Fruit fly (Drosophila melanogaster): ENCODE results near the gene CG8176.

DNA sequence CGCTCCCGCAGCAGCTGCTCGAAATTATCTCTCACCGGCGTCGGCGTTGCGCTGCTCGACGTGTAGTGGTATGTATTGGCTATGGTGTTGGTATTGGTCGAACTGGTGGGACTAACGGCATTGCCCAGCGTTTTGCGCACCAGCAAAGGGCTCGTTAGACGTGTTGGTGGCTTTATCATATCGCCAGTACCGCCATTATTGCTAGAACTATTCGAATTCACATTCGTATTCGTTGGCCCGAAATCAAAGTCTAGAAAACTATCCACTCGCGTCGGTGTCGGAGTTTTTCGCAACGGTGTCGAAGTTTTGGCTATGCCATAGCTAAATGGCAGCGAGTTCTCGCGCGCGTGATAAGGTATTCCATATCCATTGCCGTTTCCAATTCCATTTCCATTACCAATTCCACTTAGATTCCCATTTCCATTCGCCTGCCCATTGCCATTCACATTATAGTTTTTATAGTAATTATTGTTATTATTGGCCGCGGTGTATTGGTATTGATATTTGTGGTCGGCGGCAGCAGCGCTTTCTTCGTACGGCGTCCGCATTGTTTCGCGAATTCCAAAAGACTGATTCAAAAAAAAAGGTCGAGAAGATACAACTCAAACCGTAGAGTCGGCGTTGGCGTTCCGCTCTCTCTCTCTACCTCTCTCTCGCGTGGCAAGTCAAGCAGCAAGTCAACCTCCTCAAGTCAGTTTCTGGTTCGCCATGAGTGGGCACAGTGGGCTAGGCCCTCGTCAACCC, 16.8 kb downstream of the CG8176 start, which contains the start of gene by:
- TF ChIP-seq CrebA (GFP tag; optimal IDR thresholded peaks at IDR 0.05; ENCODE audit: borderline replicate concordance) (no peak), Hr78 (GFP tag; optimal IDR thresholded peaks at IDR 0.05) (no peak), Hnf4 (GFP tag; optimal IDR thresholded peaks at IDR 0.05) (no peak), Abd-B (GFP tag; optimal IDR thresholded peaks at IDR 0.05) (no peak), sv (GFP tag; optimal IDR thresholded peaks at IDR 0.05) (no peak), br (GFP tag; optimal IDR thresholded peaks at IDR 0.05) (no peak)
